Worm (Caenorhabditis elegans) whole organism, midembryonic: ENCODE results near the gene B0361.9.

Source experiments
- cog-1 ChIP-seq: sonication (generic microtip); optimal IDR thresholded peaks from 2 replicates; lab custom pipeline; 2016; ENCODE audit warnings: missing genetic modification characterization, missing compliant biosample characterization
- flt-1 ChIP-seq: fragments of 200-800 bp; sonication (Bioruptor generic); IDR thresholded peaks from 2 replicates; pipeline ENCODE4 v1.3.6; 2022; ENCODE audit warnings: missing genetic modification characterization, missing compliant biosample characterization
- klf-2 ChIP-seq: fragments of 200-800 bp; sonication (Bioruptor generic); conservative IDR thresholded peaks from 2 replicates; pipeline ENCODE4 v1.3.6; 2022; ENCODE audit warnings: missing genetic modification reagents, missing genetic modification characterization, missing compliant biosample characterization
- med-1 ChIP-seq: sonication (generic microtip); optimal IDR thresholded peaks from 2 replicates; lab custom pipeline; 2017; ENCODE audit warnings: missing genetic modification characterization, mild to moderate bottlenecking, missing compliant biosample characterization, antibody characterized with exemption, missing genetic modification reagents; ENCODE audit not compliant: insufficient read depth
- tab-1 ChIP-seq: fragments of 200-800 bp; sonication (Bioruptor generic); IDR thresholded peaks from 2 replicates; pipeline ENCODE4 v1.3.6; 2022; ENCODE audit warnings: missing genetic modification characterization, missing compliant biosample characterization
- ztf-23 ChIP-seq: fragments of 200-800 bp; sonication (Bioruptor generic); IDR thresholded peaks from 2 replicates; pipeline ENCODE4 v1.3.6; 2022; ENCODE audit warnings: missing genetic modification reagents, missing genetic modification characterization, missing compliant biosample characterization

ce11 chrIII:7335220-7335619 is 35.8 kb upstream of the B0361.9 start, which contains the start of gene F56C9.10:
- TF ChIP-seq cog-1 (tag; lab: Kevin White, UChicago) (no peak), med-1 (GFP tag; lab: Kevin White, UChicago) (no peak), tab-1 (no peak), flt-1 (GFP tag; lab: Robert Waterston, UW) (no peak), ztf-23 (GFP tag; lab: Robert Waterston, UW) (peak; percentile 65; the same call in 1 of the 2 replicates), klf-2 (GFP tag; lab: Robert Waterston, UW) (no peak)
